Worm (Caenorhabditis elegans) whole organism, L4/young adult: ENCODE results near the gene ZK177.1.

Source experiments
- W03F9.2 ChIP-seq: fragments of 150-350 bp; optimal IDR thresholded peaks from 2 replicates; lab custom pipeline; 2014; ENCODE audit warnings: missing biosample characterization, missing genetic modification characterization
- dao-5 ChIP-seq: sonication (generic microtip); optimal IDR thresholded peaks from 2 replicates; lab custom pipeline; 2016; ENCODE audit warnings: missing genotype, missing genetic modification characterization, moderate library complexity, missing compliant biosample characterization
- him-1 ChIP-seq: sonication (generic microtip); optimal IDR thresholded peaks from 2 replicates; lab custom pipeline; 2016; ENCODE audit warnings: missing genotype, missing genetic modification reagents, missing genetic modification characterization, missing compliant biosample characterization

ce11 chrII:5544764-5545163, 16.8 kb downstream of the ZK177.1 start, which contains the start of gene ins-13:
- TF ChIP-seq him-1 (tag; lab: Kevin White, UChicago) (no peak), W03F9.2 (tag; lab: Kevin White, UChicago) (no peak), dao-5 (no peak)
